Worm (Caenorhabditis elegans) whole organism, L3 larva: Measurements from ENCODE around the gene krr-1.

Source experiments
- R02D3.7 ChIP-seq: fragments of 150-350 bp; optimal IDR thresholded peaks from 2 replicates; lab custom pipeline; 2014; ENCODE audit warnings: missing biosample characterization, missing genetic modification characterization
- ZK546.5 ChIP-seq: sonication (generic microtip); optimal IDR thresholded peaks from 2 replicates; lab custom pipeline; 2017; ENCODE audit warnings: missing biosample characterization, missing genetic modification characterization
- aly-2 ChIP-seq: fragments of 150-350 bp; optimal IDR thresholded peaks from 2 replicates; lab custom pipeline; 2014; ENCODE audit warnings: missing biosample characterization, missing genetic modification characterization
- ama-1 ChIP-seq: fragments of 150-350 bp; optimal IDR thresholded peaks from 2 replicates; lab custom pipeline; 2018
- ceh-16 ChIP-seq: sonication (generic microtip); optimal IDR thresholded peaks from 2 replicates; lab custom pipeline; 2017; ENCODE audit warnings: missing biosample characterization, missing genetic modification characterization
- ceh-28 ChIP-seq: fragments of 150-350 bp; optimal IDR thresholded peaks from 2 replicates; lab custom pipeline; 2014; ENCODE audit warnings: missing biosample characterization, missing genetic modification reagents, missing genetic modification characterization
- ceh-82 ChIP-seq: fragments of 150-350 bp; optimal IDR thresholded peaks from 2 replicates; lab custom pipeline; 2014; ENCODE audit warnings: missing biosample characterization, missing genetic modification characterization
- ceh-9 ChIP-seq: sonication (generic microtip); optimal IDR thresholded peaks from 2 replicates; lab custom pipeline; 2018; ENCODE audit warnings: missing biosample characterization, missing genetic modification characterization
- daf-12 ChIP-seq: fragments of 150-350 bp; optimal IDR thresholded peaks from 2 replicates; lab custom pipeline; 2014; ENCODE audit warnings: missing biosample characterization, missing genetic modification reagents, missing genetic modification characterization
- egl-27 ChIP-seq: sonication (generic microtip); optimal IDR thresholded peaks from 4 replicates; lab custom pipeline; 2017; ENCODE audit warnings: missing biosample characterization, missing genetic modification reagents, missing genetic modification characterization
- egl-5 ChIP-seq: fragments of 150-350 bp; optimal IDR thresholded peaks from 2 replicates; lab custom pipeline; 2017; ENCODE audit warnings: missing biosample characterization, missing genetic modification reagents, missing genetic modification characterization, inconsistent platforms
- elt-1 ChIP-seq: fragments of 150-350 bp; optimal IDR thresholded peaks from 2 replicates; lab custom pipeline; 2014; ENCODE audit warnings: missing biosample characterization, missing genetic modification characterization
- elt-2 ChIP-seq: sonication (generic microtip); optimal IDR thresholded peaks from 2 replicates; lab custom pipeline; 2016; ENCODE audit warnings: missing genetic modification reagents, mild to moderate bottlenecking, missing genetic modification characterization, missing compliant biosample characterization
- elt-3 ChIP-seq, 3 experiments: fragments of 150-350 bp in 1 of 3; sonication (generic microtip) in 2 of 3; optimal IDR thresholded peaks; 2 replicates in 2 of 3; 4 replicates in 1 of 3; lab custom pipeline; 2014 to 2017; ENCODE audit warnings: missing biosample characterization in 3 of 3, missing genetic modification characterization in 3 of 3
- eor-1 ChIP-seq, 2 experiments: fragments of 150-350 bp; optimal IDR thresholded peaks; 2 replicates each; lab custom pipeline; 2014 to 2018; ENCODE audit warnings: missing biosample characterization in 2 of 2, missing genetic modification characterization in 2 of 2
- fkh-10 ChIP-seq: sonication (generic microtip); optimal IDR thresholded peaks from 2 replicates; lab custom pipeline; 2017; ENCODE audit warnings: missing biosample characterization, missing genetic modification reagents, missing genetic modification characterization
- fkh-2 ChIP-seq: fragments of 150-350 bp; optimal IDR thresholded peaks from 2 replicates; lab custom pipeline; 2014; ENCODE audit warnings: missing biosample characterization, missing genetic modification reagents, missing genetic modification characterization
- fos-1 ChIP-seq: fragments of 150-350 bp; optimal IDR thresholded peaks from 2 replicates; lab custom pipeline; 2014; ENCODE audit warnings: missing biosample characterization, missing genetic modification characterization
- hmg-11 ChIP-seq: sonication (generic microtip); optimal IDR thresholded peaks from 2 replicates; lab custom pipeline; 2016; ENCODE audit warnings: missing genetic modification characterization, missing compliant biosample characterization
- jun-1 ChIP-seq: fragments of 150-350 bp; optimal IDR thresholded peaks from 2 replicates; lab custom pipeline; 2014; ENCODE audit warnings: missing biosample characterization, missing genetic modification reagents, missing genetic modification characterization
- lin-15B ChIP-seq: fragments of 150-350 bp; optimal IDR thresholded peaks from 2 replicates; lab custom pipeline; 2014; ENCODE audit warnings: missing biosample characterization, missing genetic modification characterization
- lin-39 ChIP-seq: fragments of 150-350 bp; optimal IDR thresholded peaks from 2 replicates; lab custom pipeline; 2018; ENCODE audit warnings: missing biosample characterization, missing genetic modification reagents, missing genetic modification characterization
- lsy-12 ChIP-seq: sonication (generic microtip); optimal IDR thresholded peaks from 2 replicates; lab custom pipeline; 2016; ENCODE audit warnings: mild to moderate bottlenecking, missing genetic modification characterization, missing compliant biosample characterization
- mdl-1 ChIP-seq: fragments of 150-350 bp; optimal IDR thresholded peaks from 2 replicates; lab custom pipeline; 2014; ENCODE audit warnings: missing biosample characterization, missing genetic modification characterization
- mml-1 ChIP-seq: fragments of 150-350 bp; sonication (generic microtip); optimal IDR thresholded peaks from 3 replicates; lab custom pipeline; 2014; ENCODE audit warnings: missing biosample characterization, missing genetic modification characterization
- nfya-1 ChIP-seq: sonication (generic microtip); optimal IDR thresholded peaks from 2 replicates; lab custom pipeline; 2017; ENCODE audit warnings: missing genetic modification characterization, mild to moderate bottlenecking, missing compliant biosample characterization, antibody characterized with exemption, moderate library complexity; ENCODE audit not compliant: insufficient read depth
- nhr-11 ChIP-seq: fragments of 150-350 bp; optimal IDR thresholded peaks from 2 replicates; lab custom pipeline; 2014; ENCODE audit warnings: missing biosample characterization, missing genetic modification characterization
- nhr-12 ChIP-seq: fragments of 150-350 bp; optimal IDR thresholded peaks from 2 replicates; lab custom pipeline; 2014; ENCODE audit warnings: missing biosample characterization, missing genetic modification characterization
- nhr-23 ChIP-seq: fragments of 150-350 bp; optimal IDR thresholded peaks from 2 replicates; lab custom pipeline; 2014; ENCODE audit warnings: missing biosample characterization, missing genetic modification reagents, missing genetic modification characterization
- nhr-237 ChIP-seq: fragments of 150-350 bp; optimal IDR thresholded peaks from 2 replicates; lab custom pipeline; 2014; ENCODE audit warnings: missing biosample characterization, missing genetic modification characterization
- nhr-25 ChIP-seq: sonication (generic microtip); optimal IDR thresholded peaks from 2 replicates; lab custom pipeline; 2017; ENCODE audit warnings: missing biosample characterization, missing genetic modification characterization
- nhr-28 ChIP-seq: fragments of 150-350 bp; optimal IDR thresholded peaks from 2 replicates; lab custom pipeline; 2014; ENCODE audit warnings: missing biosample characterization, missing genetic modification characterization
- nhr-43 ChIP-seq: sonication (generic microtip); optimal IDR thresholded peaks from 2 replicates; lab custom pipeline; 2016; ENCODE audit warnings: mild to moderate bottlenecking, missing genetic modification characterization, missing compliant biosample characterization; ENCODE audit not compliant: poor library complexity, severe bottlenecking
- nhr-67 ChIP-seq: fragments of 150-350 bp; optimal IDR thresholded peaks from 2 replicates; lab custom pipeline; 2014; ENCODE audit warnings: missing biosample characterization, missing genetic modification characterization
- nhr-76 ChIP-seq: fragments of 150-350 bp; sonication (generic microtip); optimal IDR thresholded peaks from 5 replicates; lab custom pipeline; 2014; ENCODE audit warnings: missing biosample characterization, missing genetic modification characterization
- nhr-77 ChIP-seq: fragments of 150-350 bp; optimal IDR thresholded peaks from 2 replicates; lab custom pipeline; 2014; ENCODE audit warnings: missing biosample characterization, missing genetic modification characterization
- pha-4 ChIP-seq: fragments of 150-350 bp; optimal IDR thresholded peaks from 2 replicates; lab custom pipeline; 2014; ENCODE audit warnings: missing biosample characterization, missing genetic modification reagents, missing genetic modification characterization
- pqm-1 ChIP-seq: fragments of 150-350 bp; optimal IDR thresholded peaks from 2 replicates; lab custom pipeline; 2017; ENCODE audit warnings: missing biosample characterization, missing genetic modification characterization, inconsistent platforms
- sea-2 ChIP-seq: fragments of 150-350 bp; sonication (generic microtip); optimal IDR thresholded peaks from 4 replicates; lab custom pipeline; 2014; ENCODE audit warnings: missing biosample characterization, missing genetic modification reagents, missing genetic modification characterization
- skn-1 ChIP-seq: fragments of 150-350 bp; optimal IDR thresholded peaks from 2 replicates; lab custom pipeline; 2014; ENCODE audit warnings: missing biosample characterization, missing genetic modification characterization
- snpc-4 ChIP-seq: fragments of 150-350 bp; optimal IDR thresholded peaks from 2 replicates; lab custom pipeline; 2014; ENCODE audit warnings: missing biosample characterization, missing genetic modification characterization
- tbx-2 ChIP-seq: sonication (generic microtip); optimal IDR thresholded peaks from 2 replicates; lab custom pipeline; 2016; ENCODE audit warnings: mild to moderate bottlenecking, missing genetic modification characterization, missing compliant biosample characterization
- unc-39 ChIP-seq: sonication (generic microtip); optimal IDR thresholded peaks from 4 replicates; lab custom pipeline; 2017; ENCODE audit warnings: missing biosample characterization, missing genetic modification characterization
- unc-62 ChIP-seq: fragments of 150-350 bp; sonication (generic microtip); optimal IDR thresholded peaks from 4 replicates; lab custom pipeline; 2014; ENCODE audit warnings: missing biosample characterization, missing genetic modification reagents, missing genetic modification characterization
- zag-1 ChIP-seq: fragments of 150-350 bp; optimal IDR thresholded peaks from 2 replicates; lab custom pipeline; 2014; ENCODE audit warnings: missing biosample characterization, missing genetic modification characterization
- ztf-11 ChIP-seq: fragments of 150-350 bp; optimal IDR thresholded peaks from 2 replicates; lab custom pipeline; 2014; ENCODE audit warnings: missing biosample characterization, missing genetic modification characterization
- ztf-4 ChIP-seq: fragments of 150-350 bp; optimal IDR thresholded peaks from 2 replicates; lab custom pipeline; 2014; ENCODE audit warnings: missing biosample characterization, missing genetic modification characterization

The krr-1 gene

DNA sequence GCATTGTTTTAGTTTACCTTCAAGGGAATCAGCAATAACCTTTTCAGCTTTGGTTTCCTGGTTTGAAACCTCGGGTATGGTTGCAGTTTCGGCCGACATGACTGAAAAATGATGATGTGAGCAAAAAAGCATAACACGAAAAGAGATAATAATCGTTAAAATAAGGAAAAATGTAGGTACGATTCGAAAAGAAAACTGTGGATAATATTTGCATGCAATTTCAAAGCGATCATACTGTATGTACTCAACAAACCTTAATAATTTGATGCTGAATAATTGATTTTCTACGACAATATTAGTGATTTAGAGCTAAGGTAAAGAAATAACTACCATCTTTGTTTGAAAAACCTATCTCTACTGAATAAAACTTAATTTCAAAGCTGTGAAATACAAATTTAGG lies 35.0 kb upstream of the krr-1 start, which contains the start of gene attf-2:
Gene attf-2 (minus strand): TSS at position 101 of the 400 bp plus-strand sequence.
- TF ChIP-seq R02D3.7 (tag; lab: Kevin White, UChicago) (no peak), snpc-4 (tag; lab: Kevin White, UChicago) (no peak), ZK546.5 (tag; lab: Kevin White, UChicago) (no peak), ama-1 (lab: Kevin White, UChicago) (no peak), nhr-77 (no peak), elt-1 (tag; lab: Kevin White, UChicago) (no peak)

DNA sequence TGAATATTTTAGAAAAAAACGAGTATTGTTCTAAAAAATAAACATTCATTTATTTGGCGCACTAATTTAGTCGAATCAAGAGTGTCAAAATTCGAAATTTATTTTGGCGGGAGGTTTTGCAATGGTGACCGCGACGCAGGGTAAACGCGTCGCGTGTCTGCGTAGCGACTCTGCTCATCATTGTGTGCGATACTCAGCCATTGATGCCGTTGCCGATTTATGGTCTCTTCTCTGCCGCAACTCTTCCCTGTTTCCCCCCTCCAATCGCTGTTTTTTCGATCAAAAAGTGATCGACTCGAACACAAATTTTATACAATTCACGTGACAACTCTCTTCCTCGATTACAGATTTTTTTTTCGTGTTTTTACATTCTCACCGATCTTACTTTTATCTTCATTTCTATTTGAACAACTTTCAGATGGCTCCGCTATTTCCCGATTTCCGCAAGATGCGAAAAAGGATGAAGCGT lies 34.5 kb upstream of the krr-1 start, which contains the start of gene F09G2.2:
Gene F09G2.2 (plus strand): TSS at position 419 of the 469 bp plus-strand sequence.
- TF ChIP-seq elt-3 (tag; optimal IDR thresholded peaks at IDR 0.05; lab: Kevin White, UChicago): no peak
- peak; percentile 59 for TF ChIP-seq elt-1 (tag; lab: Kevin White, UChicago)
- TF ChIP-seq jun-1 (tag; lab: Kevin White, UChicago): peak; percentile 94
- TF ChIP-seq nhr-67 (tag; lab: Kevin White, UChicago): no peak
- TF ChIP-seq elt-2 (tag; lab: Kevin White, UChicago): peak; percentile 89
- peak; percentile 45 for TF ChIP-seq tbx-2
- TF ChIP-seq ZK546.5 (tag; lab: Kevin White, UChicago): peak; percentile 16
- TF ChIP-seq nhr-25 (tag; lab: Kevin White, UChicago): peak; percentile 96
- TF ChIP-seq R02D3.7 (tag; lab: Kevin White, UChicago): peak; percentile 71
- no peak for TF ChIP-seq ceh-9 (tag; lab: Kevin White, UChicago)
- TF ChIP-seq nhr-43 (tag; lab: Kevin White, UChicago): peak; percentile 86
- TF ChIP-seq ztf-4 (tag; lab: Kevin White, UChicago): peak; percentile 32
- no peak for TF ChIP-seq ceh-16 (tag; lab: Kevin White, UChicago)
- no peak for TF ChIP-seq mdl-1 (tag; lab: Kevin White, UChicago)
- no peak for TF ChIP-seq nhr-77
- no peak for TF ChIP-seq unc-62
- TF ChIP-seq nhr-23 (tag; lab: Kevin White, UChicago): peak; percentile 96
- peak; percentile 82 for TF ChIP-seq hmg-11 (tag; lab: Kevin White, UChicago)
- TF ChIP-seq pha-4 (tag; lab: Kevin White, UChicago): peak; percentile 89
- TF ChIP-seq nfya-1 (tag; lab: Kevin White, UChicago): peak; percentile 95
- no peak for TF ChIP-seq nhr-12 (tag; lab: Kevin White, UChicago)
- peak; percentile 75 for TF ChIP-seq pqm-1 (tag; lab: Kevin White, UChicago)
- no peak for TF ChIP-seq nhr-76 (tag; lab: Kevin White, UChicago)
- TF ChIP-seq lin-39 (tag; lab: Kevin White, UChicago): peak; percentile 97
- TF ChIP-seq ceh-82: peak; percentile 2
- no peak for TF ChIP-seq eor-1 (tag; optimal IDR thresholded peaks at IDR 0.05; lab: Kevin White, UChicago)
- no peak for TF ChIP-seq ztf-11 (tag; lab: Kevin White, UChicago)
- TF ChIP-seq nhr-237 (tag; lab: Kevin White, UChicago): no peak
- TF ChIP-seq fkh-2 (tag; lab: Kevin White, UChicago): no peak
- TF ChIP-seq zag-1 (tag; lab: Kevin White, UChicago): no peak
- no peak for TF ChIP-seq daf-12 (tag; lab: Kevin White, UChicago)
- TF ChIP-seq mml-1 (tag; lab: Kevin White, UChicago): no peak
- TF ChIP-seq skn-1: peak; percentile 90
- TF ChIP-seq snpc-4 (tag; lab: Kevin White, UChicago): peak; percentile 82
- peak; percentile 78 for TF ChIP-seq ama-1 (lab: Kevin White, UChicago)
- TF ChIP-seq egl-5 (tag; lab: Kevin White, UChicago): peak; percentile 87
- peak; percentile 67 for TF ChIP-seq lsy-12
- TF ChIP-seq nhr-11 (tag; lab: Kevin White, UChicago): no peak
- no peak for TF ChIP-seq fos-1 (tag; lab: Kevin White, UChicago)
- no peak for TF ChIP-seq nhr-28 (tag; lab: Kevin White, UChicago)
- peak; percentile 92 for TF ChIP-seq lin-15B (tag; lab: Kevin White, UChicago)
- peak; percentile 8 for TF ChIP-seq fkh-10 (GFP tag; lab: Kevin White, UChicago)
- TF ChIP-seq sea-2: no peak
- TF ChIP-seq ceh-28 (tag; lab: Kevin White, UChicago): peak; percentile 64
- TF ChIP-seq aly-2 (tag; lab: Kevin White, UChicago): no peak
- TF ChIP-seq unc-39 (tag; lab: Kevin White, UChicago): no peak
- TF ChIP-seq egl-27 (tag; lab: Kevin White, UChicago): peak; percentile 46
